Worm (Caenorhabditis elegans) whole organism, L4 larva: Measurements from ENCODE around the gene R06B10.7.

Experiments
- F26F4.8 ChIP-seq: fragments of 200-800 bp; sonication (Bioruptor generic); conservative IDR thresholded peaks from 2 replicates; pipeline ENCODE4 v1.3.6; 2022; ENCODE audit warnings: missing genetic modification characterization, missing compliant biosample characterization
- F37D6.2 ChIP-seq: sonication (generic microtip); optimal IDR thresholded peaks from 2 replicates; lab custom pipeline; 2016; ENCODE audit warnings: mild to moderate bottlenecking, missing genetic modification characterization, missing compliant biosample characterization
- F44E2.7 ChIP-seq: fragments of 200-800 bp; sonication (Bioruptor generic); IDR thresholded peaks from 2 replicates; pipeline ENCODE4 v2.1.2; 2022; ENCODE audit warnings: missing genetic modification characterization, missing compliant biosample characterization
- F49E8.2 ChIP-seq: sonication (generic microtip); optimal IDR thresholded peaks from 2 replicates; lab custom pipeline; 2016; ENCODE audit warnings: missing compliant biosample characterization, mild to moderate bottlenecking, missing genetic modification characterization, borderline replicate concordance
- Y48G9A.11 ChIP-seq: fragments of 200-800 bp; sonication (Bioruptor generic); IDR thresholded peaks from 2 replicates; pipeline ENCODE4 v1.3.6; 2022; ENCODE audit warnings: missing genetic modification reagents, missing genetic modification characterization, missing compliant biosample characterization
- ZK337.2 ChIP-seq: fragments of 200-800 bp; sonication (Bioruptor generic); IDR thresholded peaks from 2 replicates; pipeline ENCODE4 v1.3.6; 2022; ENCODE audit warnings: missing genetic modification reagents, missing genetic modification characterization, missing compliant biosample characterization
- aha-1 ChIP-seq: fragments of 150-350 bp; peaks from one replicate; lab custom pipeline; 2014; ENCODE audit warnings: missing biosample characterization, missing genetic modification characterization
- aly-2 ChIP-seq: sonication (generic microtip); optimal IDR thresholded peaks from 2 replicates; lab custom pipeline; 2018; ENCODE audit warnings: missing biosample characterization, missing genetic modification characterization
- ama-1 ChIP-seq: fragments of 150-350 bp; optimal IDR thresholded peaks from 2 replicates; lab custom pipeline; 2014; ENCODE audit warnings: inconsistent platforms, mixed read lengths
- attf-4 ChIP-seq: sonication (generic microtip); optimal IDR thresholded peaks from 3 replicates; lab custom pipeline; 2017; ENCODE audit warnings: missing biosample characterization, missing genetic modification characterization
- ceh-20 ChIP-seq: fragments of 200-800 bp; sonication (Bioruptor generic); IDR thresholded peaks from 2 replicates; pipeline ENCODE4 v1.3.6; 2022; ENCODE audit warnings: missing genetic modification reagents, missing genetic modification characterization, missing compliant biosample characterization
- ceh-32 ChIP-seq: sonication (generic microtip); optimal IDR thresholded peaks from 2 replicates; lab custom pipeline; 2016; ENCODE audit warnings: mild to moderate bottlenecking, missing genetic modification characterization, missing compliant biosample characterization; ENCODE audit not compliant: poor library complexity
- ceh-62 ChIP-seq: sonication (generic microtip); optimal IDR thresholded peaks from 2 replicates; lab custom pipeline; 2017; ENCODE audit warnings: missing biosample characterization, missing genetic modification characterization
- ceh-82 ChIP-seq: sonication (generic microtip); optimal IDR thresholded peaks from 2 replicates; lab custom pipeline; 2017; ENCODE audit warnings: missing biosample characterization, missing genetic modification characterization
- daf-16 ChIP-seq, 3 experiments: sonication (generic microtip); optimal IDR thresholded peaks; 2 replicates each; lab custom pipeline; 2016 to 2017; ENCODE audit warnings: missing genetic modification characterization in 3 of 3, missing genetic modification reagents in 3 of 3, mild to moderate bottlenecking in 2 of 3, missing compliant biosample characterization in 2 of 3, missing biosample characterization in 1 of 3, moderate library complexity in 1 of 3
- daf-19 ChIP-seq: fragments of 200-800 bp; sonication (Bioruptor generic); conservative IDR thresholded peaks from 2 replicates; pipeline ENCODE4 v1.3.6; 2022; ENCODE audit warnings: missing genetic modification characterization, missing compliant biosample characterization
- dmd-8 ChIP-seq: fragments of 200-800 bp; sonication (Bioruptor generic); IDR thresholded peaks from 2 replicates; pipeline ENCODE4 v1.3.6; 2022; ENCODE audit warnings: missing genetic modification characterization, missing compliant biosample characterization
- dpl-1 ChIP-seq: fragments of 150-350 bp; optimal IDR thresholded peaks from 2 replicates; lab custom pipeline; 2014; ENCODE audit warnings: missing biosample characterization, missing genetic modification reagents, missing genetic modification characterization
- dve-1 ChIP-seq: sonication (generic microtip); optimal IDR thresholded peaks from 2 replicates; lab custom pipeline; 2017; ENCODE audit warnings: antibody characterized with exemption, mild to moderate bottlenecking, missing genetic modification characterization, missing compliant biosample characterization; ENCODE audit not compliant: insufficient read depth
- egl-27 ChIP-seq: sonication (generic microtip); optimal IDR thresholded peaks from 3 replicates; lab custom pipeline; 2017; ENCODE audit warnings: missing biosample characterization, missing genetic modification reagents, missing genetic modification characterization
- fkh-10 ChIP-seq: fragments of 150-350 bp; optimal IDR thresholded peaks from 2 replicates; lab custom pipeline; 2014; ENCODE audit warnings: missing biosample characterization, missing genetic modification reagents, missing genetic modification characterization
- gei-8 ChIP-seq: fragments of 200-800 bp; sonication (Bioruptor generic); optimal IDR thresholded peaks from 2 replicates; lab custom pipeline; 2018; ENCODE audit warnings: mild to moderate bottlenecking, missing genetic modification characterization, missing compliant biosample characterization
- hif-1 ChIP-seq, 2 experiments: sonication (generic microtip); optimal IDR thresholded peaks; 2 replicates each; lab custom pipeline; 2016 to 2017; ENCODE audit warnings: missing compliant biosample characterization in 2 of 2, missing genetic modification characterization in 2 of 2, missing genetic modification reagents in 2 of 2, missing genotype in 2 of 2, mild to moderate bottlenecking in 1 of 2
- hlh-11 ChIP-seq: fragments of 200-800 bp; sonication (Bioruptor generic); optimal IDR thresholded peaks from 2 replicates; lab custom pipeline; 2018; ENCODE audit warnings: mild to moderate bottlenecking, missing genetic modification characterization, missing compliant biosample characterization
- hmg-1.1 ChIP-seq: fragments of 200-800 bp; sonication (Bioruptor generic); IDR thresholded peaks from 2 replicates; pipeline ENCODE4 v1.3.6; 2022; ENCODE audit warnings: missing genetic modification reagents, missing genetic modification characterization, missing compliant biosample characterization
- lim-7 ChIP-seq: fragments of 200-800 bp; sonication (Bioruptor generic); IDR thresholded peaks from 2 replicates; pipeline ENCODE4 v1.3.6; 2022; ENCODE audit warnings: missing genetic modification characterization, missing compliant biosample characterization
- lin-1 ChIP-seq: fragments of 200-800 bp; sonication (Bioruptor generic); IDR thresholded peaks from 2 replicates; pipeline ENCODE4 v1.3.6; 2022; ENCODE audit warnings: missing genetic modification reagents, missing genetic modification characterization, missing compliant biosample characterization
- lin-13 ChIP-seq: fragments of 150-350 bp; optimal IDR thresholded peaks from 2 replicates; lab custom pipeline; 2014; ENCODE audit warnings: missing biosample characterization, missing genetic modification reagents, missing genetic modification characterization
- lin-38 ChIP-seq: fragments of 200-800 bp; sonication (Bioruptor generic); IDR thresholded peaks from 2 replicates; pipeline ENCODE4 v1.3.6; 2022; ENCODE audit warnings: missing genetic modification reagents, missing genetic modification characterization, missing compliant biosample characterization
- lsy-2 ChIP-seq, 2 experiments: fragments of 150-350 bp in 1 of 2; sonication (generic microtip) in 1 of 2; optimal IDR thresholded peaks; 2 replicates each; lab custom pipeline; 2014 to 2017; ENCODE audit warnings: missing biosample characterization in 2 of 2, missing genetic modification characterization in 2 of 2
- madf-9 ChIP-seq: fragments of 200-800 bp; sonication (Bioruptor generic); conservative IDR thresholded peaks from 2 replicates; pipeline ENCODE4 v1.3.6; 2022; ENCODE audit warnings: missing genetic modification reagents, missing genetic modification characterization, missing compliant biosample characterization
- mdl-1 ChIP-seq, 2 experiments: fragments of 150-350 bp in 1 of 2; sonication (generic microtip) in 1 of 2; optimal IDR thresholded peaks; 2 replicates each; lab custom pipeline; 2014 to 2017; ENCODE audit warnings: missing biosample characterization in 2 of 2, missing genetic modification characterization in 2 of 2
- mdt-29 ChIP-seq: fragments of 200-800 bp; sonication (Bioruptor generic); IDR thresholded peaks from 2 replicates; pipeline ENCODE4 v1.3.6; 2022; ENCODE audit warnings: missing genetic modification reagents, missing genetic modification characterization, missing compliant biosample characterization
- mep-1 ChIP-seq: fragments of 150-350 bp; sonication (generic microtip); optimal IDR thresholded peaks from 3 replicates; lab custom pipeline; 2014; ENCODE audit warnings: missing biosample characterization, missing genetic modification characterization
- mes-2 ChIP-seq: sonication (generic microtip); optimal IDR thresholded peaks from 2 replicates; lab custom pipeline; 2016; ENCODE audit warnings: missing genotype, mild to moderate bottlenecking, missing genetic modification characterization, missing compliant biosample characterization; ENCODE audit not compliant: poor library complexity, severe bottlenecking
- nhr-102 ChIP-seq: sonication (generic microtip); optimal IDR thresholded peaks from 2 replicates; lab custom pipeline; 2016; ENCODE audit warnings: mild to moderate bottlenecking, missing genetic modification characterization, moderate library complexity, missing compliant biosample characterization
- nhr-42 ChIP-seq: fragments of 200-800 bp; sonication (Bioruptor generic); IDR thresholded peaks from 2 replicates; pipeline ENCODE4 v1.3.6; 2022; ENCODE audit warnings: missing genetic modification characterization, missing compliant biosample characterization
- nhr-76 ChIP-seq: fragments of 150-350 bp; optimal IDR thresholded peaks from 2 replicates; lab custom pipeline; 2014; ENCODE audit warnings: missing biosample characterization, missing genetic modification characterization
- nhr-77 ChIP-seq: fragments of 150-350 bp; optimal IDR thresholded peaks from 2 replicates; lab custom pipeline; 2014; ENCODE audit warnings: missing biosample characterization, missing genetic modification characterization
- rbr-2 ChIP-seq: sonication (generic microtip); optimal IDR thresholded peaks from 2 replicates; lab custom pipeline; 2016; ENCODE audit warnings: missing genotype, missing genetic modification characterization, missing compliant biosample characterization
- saeg-2 ChIP-seq: fragments of 200-800 bp; sonication (Bioruptor generic); IDR thresholded peaks from 2 replicates; pipeline ENCODE4 v1.3.6; 2022; ENCODE audit warnings: missing genetic modification reagents, missing genetic modification characterization, missing compliant biosample characterization
- set-16 ChIP-seq: fragments of 200-800 bp; sonication (Bioruptor generic); IDR thresholded peaks from 2 replicates; pipeline ENCODE4 v1.3.6; 2022; ENCODE audit warnings: missing genetic modification reagents, missing genetic modification characterization, missing compliant biosample characterization
- spr-3 ChIP-seq: fragments of 200-800 bp; sonication (Bioruptor generic); optimal IDR thresholded peaks from 2 replicates; lab custom pipeline; 2018; ENCODE audit warnings: mild to moderate bottlenecking, missing genetic modification characterization, missing compliant biosample characterization
- unc-39 ChIP-seq: sonication (generic microtip); optimal IDR thresholded peaks from 2 replicates; lab custom pipeline; 2017; ENCODE audit warnings: missing biosample characterization, missing genetic modification characterization
- zag-1 ChIP-seq: fragments of 150-350 bp; optimal IDR thresholded peaks from 2 replicates; lab custom pipeline; 2014; ENCODE audit warnings: missing biosample characterization, missing genetic modification characterization

Gene R06B10.7

ce11 chrIII:1001297-1001696 lies at the start of gene R06B10.7:
R06B10.7 (minus strand) TSS chrIII:1001397.
- TF ChIP-seq lin-1 (GFP tag; lab: Robert Waterston, UW), result no peak
- no peak for TF ChIP-seq F44E2.7
- no peak for TF ChIP-seq mdt-29 (GFP tag; lab: Robert Waterston, UW)
- TF ChIP-seq F37D6.2 (tag; lab: Kevin White, UChicago), result no peak
- TF ChIP-seq ceh-20 (GFP tag; lab: Robert Waterston, UW), result no peak
- no peak for TF ChIP-seq fkh-10 (GFP tag; lab: Kevin White, UChicago)
- TF ChIP-seq nhr-42, result no peak
- no peak for TF ChIP-seq spr-3 (GFP tag; lab: Kevin White, UChicago)
- no peak for TF ChIP-seq hif-1 (tag; optimal IDR thresholded peaks at IDR 0.05; lab: Kevin White, UChicago)
- no peak for TF ChIP-seq ceh-32 (tag; lab: Kevin White, UChicago)
- TF ChIP-seq egl-27 (tag; lab: Kevin White, UChicago), result no peak
- no peak for TF ChIP-seq ceh-82 (tag; lab: Kevin White, UChicago)
- no peak for TF ChIP-seq ZK337.2
- no peak for TF ChIP-seq aly-2 (tag; lab: Kevin White, UChicago)
- TF ChIP-seq attf-4, result no peak
- TF ChIP-seq F49E8.2, result no peak
- TF ChIP-seq nhr-76 (tag; lab: Kevin White, UChicago), result no peak
- no peak for TF ChIP-seq saeg-2 (GFP tag; lab: Robert Waterston, UW)

DNA sequence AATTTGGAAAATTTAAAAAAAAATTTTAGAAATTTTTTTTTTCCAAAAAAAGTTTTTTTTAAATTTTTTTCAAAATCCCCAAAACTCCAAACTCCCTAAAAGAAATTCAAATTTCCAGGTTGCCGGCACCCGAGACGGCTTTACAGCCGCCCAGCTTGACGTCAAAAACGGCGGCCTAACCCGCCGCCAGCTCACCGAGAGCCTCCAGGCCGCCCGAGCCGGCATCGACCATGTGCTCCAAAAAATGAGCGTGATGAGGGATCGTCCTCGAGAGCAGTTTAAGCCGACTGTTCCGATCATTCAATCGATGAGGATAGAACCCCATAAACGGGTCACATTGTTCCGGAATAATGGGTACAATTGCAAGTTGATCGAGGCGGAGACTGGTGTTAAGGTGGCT lies 42.6 kb upstream of the R06B10.7 start:
- no peak for TF ChIP-seq aha-1 (tag; lab: Kevin White, UChicago)
- peak; percentile 85 for TF ChIP-seq set-16

DNA sequence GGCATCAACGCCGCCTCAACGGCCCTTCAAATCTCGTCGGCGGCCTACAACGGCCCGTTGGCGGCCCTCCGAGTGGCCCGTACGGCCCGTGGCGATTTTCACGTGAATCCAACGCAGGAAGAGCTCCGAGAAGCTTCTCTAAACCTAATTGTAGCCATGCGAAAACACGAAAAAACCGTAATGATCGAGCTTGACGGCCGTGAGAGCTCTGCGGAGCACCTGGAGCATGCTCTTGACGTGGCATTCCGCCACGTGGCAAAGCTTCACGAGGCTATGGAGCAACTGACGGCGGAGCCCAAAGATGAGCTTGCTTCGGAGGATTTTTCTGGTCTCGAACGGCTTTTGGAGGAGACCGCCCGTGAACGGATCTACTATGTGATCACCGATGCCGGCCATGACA lies 38.9 kb upstream of the R06B10.7 start:
- TF ChIP-seq set-16 (peak; percentile 70), daf-16 (GFP tag; optimal IDR thresholded peaks at IDR 0.05; lab: Kevin White, UChicago) (no peak), daf-16 (tag; optimal IDR thresholded peaks at IDR 0.05; lab: Kevin White, UChicago) (no peak)

DNA sequence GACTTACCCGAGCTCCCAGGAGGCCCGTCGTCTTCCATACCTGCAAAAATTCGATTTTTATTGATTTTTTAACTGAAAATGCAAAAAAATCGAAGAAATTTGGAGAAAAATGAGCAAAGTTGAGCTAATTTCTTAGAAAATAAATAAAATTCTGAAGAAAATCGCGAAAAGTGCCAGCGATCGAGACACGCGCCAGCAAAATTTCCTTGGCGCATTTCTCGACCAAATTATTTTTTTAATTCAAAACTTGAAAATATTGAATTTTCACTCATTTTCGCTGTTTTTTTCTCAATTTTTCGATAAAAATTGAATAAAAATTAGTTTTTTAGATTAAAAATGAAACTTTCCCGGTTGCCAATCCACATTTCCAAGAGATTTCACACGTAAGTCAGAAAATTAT lies 36.0 kb upstream of the R06B10.7 start, which contains the start of the genes chin-1 and BE0003N10.1:
Gene chin-1, minus strand, starts transcription at position 40 of the 400 bp plus-strand sequence.
Gene BE0003N10.1, plus strand, starts transcription at position 320 of the 400 bp plus-strand sequence.
- TF ChIP-seq dpl-1 (GFP tag; lab: Kevin White, UChicago) (peak; percentile 64), F26F4.8 (GFP tag; lab: Robert Waterston, UW) (no peak), lin-13 (peak; percentile 27), lin-38 (GFP tag; lab: Robert Waterston, UW) (peak; percentile 66), set-16 (no peak), Y48G9A.11 (GFP tag; lab: Robert Waterston, UW) (no peak), ceh-32 (tag; lab: Kevin White, UChicago) (no peak), nhr-77 (no peak), mep-1 (tag; lab: Kevin White, UChicago) (peak; percentile 3), ceh-82 (tag; lab: Kevin White, UChicago) (no peak), lim-7 (GFP tag; lab: Robert Waterston, UW) (no peak), aha-1 (tag; lab: Kevin White, UChicago) (no peak), egl-27 (tag; lab: Kevin White, UChicago) (no peak), madf-9 (GFP tag; lab: Robert Waterston, UW) (no peak), gei-8 (GFP tag; lab: Kevin White, UChicago) (no peak), hmg-1.1 (GFP tag; lab: Robert Waterston, UW) (no peak), hlh-11 (no peak), lsy-2 (tag; optimal IDR thresholded peaks at IDR 0.05; lab: Kevin White, UChicago) (peak in 1 of 2 experiments; percentile 76), unc-39 (tag; lab: Kevin White, UChicago) (no peak), dve-1 (tag; lab: Kevin White, UChicago) (peak; percentile 37), daf-19 (no peak), rbr-2 (tag; lab: Kevin White, UChicago) (peak; percentile 12), zag-1 (tag; lab: Kevin White, UChicago) (no peak), lin-1 (GFP tag; lab: Robert Waterston, UW) (no peak), dmd-8 (GFP tag; lab: Robert Waterston, UW) (no peak), ceh-62 (tag; lab: Kevin White, UChicago) (no peak), fkh-10 (GFP tag; lab: Kevin White, UChicago) (peak; percentile 5), daf-16 (GFP tag; optimal IDR thresholded peaks at IDR 0.05; lab: Kevin White, UChicago) (no peak), daf-16 (tag; optimal IDR thresholded peaks at IDR 0.05; lab: Kevin White, UChicago) (peak; percentile 36), nhr-102 (tag; lab: Kevin White, UChicago) (peak; percentile 7), mdl-1 (tag; optimal IDR thresholded peaks at IDR 0.05; lab: Kevin White, UChicago) (no peak), mes-2 (tag; lab: Kevin White, UChicago) (peak; percentile 63), ama-1 (lab: Kevin White, UChicago) (no peak), nhr-76 (tag; lab: Kevin White, UChicago) (no peak)
